Worm (Caenorhabditis elegans) whole organism, L1 larva: Measurements from ENCODE around the gene txdc-17.

Source experiments
- C04F5.9 ChIP-seq: sonication (generic microtip); optimal IDR thresholded peaks from 2 replicates; lab custom pipeline; 2016; ENCODE audit warnings: missing genetic modification characterization, missing compliant biosample characterization
- C16A3.4 ChIP-seq: fragments of 150-350 bp; optimal IDR thresholded peaks from 2 replicates; lab custom pipeline; 2014; ENCODE audit warnings: missing biosample characterization, missing genetic modification characterization
- F16B12.6 ChIP-seq: fragments of 150-350 bp; optimal IDR thresholded peaks from 2 replicates; lab custom pipeline; 2014; ENCODE audit warnings: missing biosample characterization, missing genetic modification characterization
- aha-1 ChIP-seq: fragments of 150-350 bp; optimal IDR thresholded peaks from 2 replicates; lab custom pipeline; 2014; ENCODE audit warnings: missing biosample characterization, missing genetic modification characterization
- ama-1 ChIP-seq: fragments of 150-350 bp; optimal IDR thresholded peaks from 2 replicates; lab custom pipeline; 2014
- blmp-1 ChIP-seq: fragments of 150-350 bp; optimal IDR thresholded peaks from 2 replicates; lab custom pipeline; 2014; ENCODE audit warnings: missing biosample characterization, missing genetic modification characterization
- ceh-63 ChIP-seq: fragments of 200-800 bp; sonication (Bioruptor generic); optimal IDR thresholded peaks from 2 replicates; lab custom pipeline; 2018; ENCODE audit warnings: mild to moderate bottlenecking, missing genetic modification characterization, missing compliant biosample characterization
- ceh-8 ChIP-seq: fragments of 200-800 bp; sonication (Bioruptor generic); optimal IDR thresholded peaks from 2 replicates; lab custom pipeline; 2018; ENCODE audit warnings: mild to moderate bottlenecking, missing genetic modification characterization, moderate library complexity, missing compliant biosample characterization
- ceh-82 ChIP-seq, 3 experiments: fragments of 150-350 bp in 1 of 3; sonication (generic microtip) in 2 of 3; optimal IDR thresholded peaks; 2 replicates each; lab custom pipeline; 2014 to 2017; ENCODE audit warnings: missing biosample characterization in 3 of 3, missing genetic modification characterization in 3 of 3
- ceh-90 ChIP-seq: sonication (generic microtip); optimal IDR thresholded peaks from 2 replicates; lab custom pipeline; 2016; ENCODE audit warnings: missing genetic modification characterization, missing compliant biosample characterization
- dpl-1 ChIP-seq, 3 experiments: fragments of 150-350 bp in 2 of 3; sonication (generic microtip) in 1 of 3; optimal IDR thresholded peaks; 2 replicates each; lab custom pipeline; 2014 to 2017; ENCODE audit warnings: missing biosample characterization in 3 of 3, missing genetic modification characterization in 3 of 3, missing genetic modification reagents in 3 of 3
- dsc-1 ChIP-seq: sonication (generic microtip); optimal IDR thresholded peaks from 2 replicates; lab custom pipeline; 2016; ENCODE audit warnings: mild to moderate bottlenecking, missing genetic modification characterization, missing compliant biosample characterization
- efl-1 ChIP-seq, 4 experiments: fragments of 150-350 bp; optimal IDR thresholded peaks in 3 of 4; peaks in 1 of 4; 1 replicate in 1 of 4; 2 replicates in 3 of 4; lab custom pipeline; 2014; ENCODE audit warnings: missing biosample characterization in 2 of 4, missing genetic modification characterization in 2 of 4, missing genetic modification reagents in 2 of 4
- efl-3 ChIP-seq: fragments of 200-800 bp; sonication (Bioruptor generic); optimal IDR thresholded peaks from 2 replicates; lab custom pipeline; 2018; ENCODE audit warnings: mild to moderate bottlenecking, missing genetic modification characterization, missing compliant biosample characterization
- elt-2 ChIP-seq: sonication (generic microtip); optimal IDR thresholded peaks from 2 replicates; lab custom pipeline; 2016; ENCODE audit warnings: missing genetic modification characterization, mild to moderate bottlenecking, inconsistent platforms, missing compliant biosample characterization, missing genetic modification reagents
- elt-3 ChIP-seq, 6 experiments: fragments of 150-350 bp in 1 of 6; sonication (generic microtip); optimal IDR thresholded peaks; 2 replicates each; lab custom pipeline; 2017 to 2018; ENCODE audit warnings: missing biosample characterization in 6 of 6, missing genetic modification characterization in 6 of 6, inconsistent platforms in 1 of 6
- grh-1 ChIP-seq: fragments of 200-800 bp; sonication (Bioruptor generic); IDR thresholded peaks from 2 replicates; pipeline ENCODE4 v1.3.6; 2022; ENCODE audit warnings: missing genetic modification reagents, missing genetic modification characterization, missing compliant biosample characterization
- hpl-2 ChIP-seq: fragments of 150-350 bp; optimal IDR thresholded peaks from 2 replicates; lab custom pipeline; 2014; ENCODE audit warnings: missing biosample characterization, missing genetic modification reagents, missing genetic modification characterization
- isw-1 ChIP-seq: fragments of 200-800 bp; sonication (Bioruptor generic); IDR thresholded peaks from 2 replicates; pipeline ENCODE4 v1.3.6; 2022; ENCODE audit warnings: missing genetic modification characterization, missing compliant biosample characterization
- jun-1 ChIP-seq: fragments of 150-350 bp; optimal IDR thresholded peaks from 2 replicates; lab custom pipeline; 2014; ENCODE audit warnings: missing biosample characterization, missing genetic modification reagents, missing genetic modification characterization
- lin-13 ChIP-seq: fragments of 150-350 bp; optimal IDR thresholded peaks from 2 replicates; lab custom pipeline; 2014; ENCODE audit warnings: missing biosample characterization, missing genetic modification reagents, missing genetic modification characterization
- lin-15B ChIP-seq: fragments of 150-350 bp; sonication (generic microtip); optimal IDR thresholded peaks from 3 replicates; lab custom pipeline; 2014; ENCODE audit warnings: missing biosample characterization, missing genetic modification characterization
- lin-35 ChIP-seq, 2 experiments: fragments of 150-350 bp; optimal IDR thresholded peaks; 2 replicates each; lab custom pipeline; 2014; ENCODE audit warnings: missing biosample characterization in 2 of 2, missing genetic modification characterization in 2 of 2, missing genetic modification reagents in 2 of 2
- lin-39 ChIP-seq: fragments of 150-350 bp; optimal IDR thresholded peaks from 2 replicates; lab custom pipeline; 2014; ENCODE audit warnings: missing biosample characterization, missing genetic modification reagents, missing genetic modification characterization
- lir-3 ChIP-seq: sonication (generic microtip); optimal IDR thresholded peaks from 2 replicates; lab custom pipeline; 2016; ENCODE audit warnings: mild to moderate bottlenecking, missing genetic modification characterization, moderate library complexity, missing compliant biosample characterization; ENCODE audit not compliant: poor library complexity
- lsy-2 ChIP-seq, 2 experiments: fragments of 150-350 bp; optimal IDR thresholded peaks; 2 replicates each; lab custom pipeline; 2014; ENCODE audit warnings: missing biosample characterization in 2 of 2, missing genetic modification characterization in 2 of 2
- mab-9 ChIP-seq: fragments of 200-800 bp; sonication (Bioruptor generic); IDR thresholded peaks from 2 replicates; pipeline ENCODE4 v1.3.6; 2022; ENCODE audit warnings: missing genetic modification reagents, missing genetic modification characterization, missing compliant biosample characterization
- mdl-1 ChIP-seq, 2 experiments: fragments of 150-350 bp; optimal IDR thresholded peaks; 2 replicates each; lab custom pipeline; 2014 to 2017; ENCODE audit warnings: missing biosample characterization in 2 of 2, missing genetic modification characterization in 2 of 2, inconsistent platforms in 1 of 2
- mep-1 ChIP-seq: fragments of 150-350 bp; optimal IDR thresholded peaks from 2 replicates; lab custom pipeline; 2014; ENCODE audit warnings: missing biosample characterization, missing genetic modification characterization
- nhr-19 ChIP-seq: fragments of 200-800 bp; sonication (Bioruptor generic); conservative IDR thresholded peaks from 2 replicates; pipeline ENCODE4 v1.3.6; 2022; ENCODE audit warnings: missing genetic modification characterization, missing compliant biosample characterization
- nhr-20 ChIP-seq: sonication (generic microtip); optimal IDR thresholded peaks from 2 replicates; lab custom pipeline; 2016; ENCODE audit warnings: mild to moderate bottlenecking, missing genetic modification characterization, missing compliant biosample characterization
- nhr-237 ChIP-seq: fragments of 150-350 bp; optimal IDR thresholded peaks from 2 replicates; lab custom pipeline; 2014; ENCODE audit warnings: missing biosample characterization, missing genetic modification characterization
- nhr-47 ChIP-seq: sonication (generic microtip); optimal IDR thresholded peaks from 2 replicates; lab custom pipeline; 2016; ENCODE audit warnings: mild to moderate bottlenecking, missing genetic modification characterization, moderate library complexity, missing compliant biosample characterization
- nhr-71 ChIP-seq: sonication (generic microtip); optimal IDR thresholded peaks from 2 replicates; lab custom pipeline; 2016; ENCODE audit warnings: mild to moderate bottlenecking, missing genetic modification characterization, moderate library complexity, missing compliant biosample characterization
- nhr-76 ChIP-seq: sonication (generic microtip); optimal IDR thresholded peaks from 2 replicates; lab custom pipeline; 2017; ENCODE audit warnings: missing biosample characterization, missing genetic modification characterization
- nhr-77 ChIP-seq: fragments of 150-350 bp; optimal IDR thresholded peaks from 2 replicates; lab custom pipeline; 2014; ENCODE audit warnings: missing biosample characterization, missing genetic modification characterization
- nhr-85 ChIP-seq: sonication (generic microtip); peaks from one replicate; lab custom pipeline; 2016; ENCODE audit warnings: missing genetic modification characterization, inconsistent platforms, missing compliant biosample characterization
- nhr-90 ChIP-seq: sonication (generic microtip); optimal IDR thresholded peaks from 2 replicates; lab custom pipeline; 2016; ENCODE audit warnings: mild to moderate bottlenecking, missing genetic modification characterization, missing compliant biosample characterization; ENCODE audit not compliant: poor library complexity
- pag-3 ChIP-seq: sonication (generic microtip); optimal IDR thresholded peaks from 2 replicates; lab custom pipeline; 2017; ENCODE audit warnings: missing genetic modification characterization, mild to moderate bottlenecking, missing compliant biosample characterization, antibody characterized with exemption, borderline replicate concordance; ENCODE audit not compliant: insufficient read depth
- pax-3 ChIP-seq: fragments of 200-800 bp; sonication (Bioruptor generic); optimal IDR thresholded peaks from 2 replicates; lab custom pipeline; 2018; ENCODE audit warnings: mild to moderate bottlenecking, missing genetic modification characterization, moderate library complexity, missing compliant biosample characterization
- pqm-1 ChIP-seq: sonication (generic microtip); optimal IDR thresholded peaks from 3 replicates; lab custom pipeline; 2017; ENCODE audit warnings: missing biosample characterization, missing genetic modification characterization
- snpc-4 ChIP-seq: fragments of 150-350 bp; optimal IDR thresholded peaks from 2 replicates; lab custom pipeline; 2014; ENCODE audit warnings: missing biosample characterization, missing genetic modification characterization
- snu-23 ChIP-seq: sonication (generic microtip); optimal IDR thresholded peaks from 2 replicates; lab custom pipeline; 2016; ENCODE audit warnings: missing genetic modification characterization, missing compliant biosample characterization
- sox-4 ChIP-seq: sonication (generic microtip); optimal IDR thresholded peaks from 2 replicates; lab custom pipeline; 2016; ENCODE audit warnings: missing genetic modification characterization, missing compliant biosample characterization
- unc-130 ChIP-seq: fragments of 150-350 bp; optimal IDR thresholded peaks from 2 replicates; lab custom pipeline; 2017; ENCODE audit warnings: missing biosample characterization, missing genetic modification characterization, inconsistent platforms
- unc-98 ChIP-seq: fragments of 200-800 bp; sonication (Bioruptor generic); IDR thresholded peaks from 2 replicates; pipeline ENCODE4 v1.3.6; 2022; ENCODE audit warnings: missing genetic modification characterization, missing compliant biosample characterization
- vab-15 ChIP-seq: sonication (generic microtip); optimal IDR thresholded peaks from 2 replicates; lab custom pipeline; 2017; ENCODE audit warnings: missing genotype, mild to moderate bottlenecking, missing genetic modification characterization, missing compliant biosample characterization
- xbp-1 ChIP-seq: sonication (generic microtip); optimal IDR thresholded peaks from 2 replicates; lab custom pipeline; 2016; ENCODE audit warnings: missing genetic modification characterization, missing compliant biosample characterization
- ztf-4 ChIP-seq: fragments of 150-350 bp; optimal IDR thresholded peaks from 2 replicates; lab custom pipeline; 2014; ENCODE audit warnings: missing biosample characterization, missing genetic modification characterization

txdc-17 gene

DNA sequence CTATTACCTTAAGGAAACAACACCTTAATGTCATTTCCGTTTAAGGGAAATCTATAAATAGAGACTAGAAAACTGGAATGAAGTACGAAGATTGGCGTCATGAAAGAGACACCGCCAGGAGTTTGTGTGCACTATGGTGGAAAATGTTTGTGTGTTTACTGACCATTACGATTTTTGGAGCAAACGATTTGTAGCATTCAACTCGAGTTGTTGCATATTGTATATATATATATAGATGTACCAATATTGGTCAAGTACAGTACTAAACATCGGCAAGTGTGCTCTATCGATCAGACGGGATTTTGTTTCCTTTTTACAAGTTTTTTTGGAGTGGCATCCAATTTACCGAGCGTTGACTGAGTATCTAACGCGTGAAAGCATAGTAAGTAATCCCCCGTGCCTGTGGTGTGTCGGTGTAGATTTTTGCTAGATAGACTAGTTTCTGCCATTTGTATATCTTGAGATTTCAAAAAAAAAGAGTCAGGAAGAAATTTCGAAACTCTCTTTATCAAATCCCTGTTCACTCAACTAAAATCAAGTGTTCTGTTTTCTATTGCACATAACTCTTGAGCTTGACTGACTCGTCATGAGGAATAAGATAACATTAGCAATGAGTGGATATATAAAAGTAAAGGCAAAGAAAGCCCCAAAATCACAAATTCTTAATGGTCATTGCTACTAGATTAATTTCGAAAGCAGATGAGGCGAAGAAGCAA lies 32.5 kb upstream of the txdc-17 start, which contains the start of the genes twk-45 and Y71H2AM.25:
Gene twk-45 (minus strand): TSS at position 101 of the 716 bp plus-strand sequence.
Gene Y71H2AM.25 (plus strand): TSS at position 666 of the 716 bp plus-strand sequence.
- TF ChIP-seq xbp-1 (tag; lab: Kevin White, UChicago) (no peak), nhr-237 (tag; lab: Kevin White, UChicago) (no peak), ceh-8 (GFP tag; lab: Kevin White, UChicago) (no peak), nhr-77 (tag; lab: Kevin White, UChicago) (no peak), ceh-90 (no peak), C04F5.9 (no peak), dpl-1 (GFP tag; optimal IDR thresholded peaks at IDR 0.05; lab: Kevin White, UChicago) (no peak), jun-1 (tag; lab: Kevin White, UChicago) (no peak), ama-1 (lab: Kevin White, UChicago) (no peak), pag-3 (tag; lab: Kevin White, UChicago) (no peak), vab-15 (tag; lab: Kevin White, UChicago) (no peak), hpl-2 (no peak), blmp-1 (tag; lab: Kevin White, UChicago) (no peak), lir-3 (no peak), elt-2 (tag; lab: Kevin White, UChicago) (no peak), lin-15B (no peak), sox-4 (tag; lab: Kevin White, UChicago) (no peak), pax-3 (tag; lab: Kevin White, UChicago) (no peak)

DNA sequence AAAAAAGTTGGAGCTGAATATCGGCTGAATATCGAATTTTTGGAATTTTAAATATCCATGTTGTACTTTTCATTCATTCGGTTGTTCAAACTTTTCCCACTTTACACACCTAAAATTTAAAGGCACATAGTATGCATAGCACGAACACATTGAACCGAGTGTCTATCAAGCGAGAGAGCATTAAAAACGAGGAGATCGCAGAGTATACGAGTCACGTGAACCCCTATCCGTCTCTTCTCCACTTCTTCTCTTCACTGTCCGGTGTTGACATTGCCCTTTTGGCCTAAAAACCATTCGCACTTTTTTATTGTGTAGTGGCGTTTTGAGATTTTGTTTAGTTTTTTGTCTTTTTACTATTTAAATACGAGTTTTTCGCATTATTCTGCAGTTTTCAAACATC lies 30.0 kb upstream of the txdc-17 start:
- TF ChIP-seq lin-35 (GFP tag; optimal IDR thresholded peaks at IDR 0.05; lab: Kevin White, UChicago) (peak; percentile 79 to 80), mab-9 (GFP tag; lab: Robert Waterston, UW) (no peak), nhr-76 (tag; lab: Kevin White, UChicago) (no peak), C04F5.9 (no peak), ceh-63 (no peak), grh-1 (GFP tag; lab: Robert Waterston, UW) (peak; percentile 36; the same call in 1 of the 2 replicates), snpc-4 (peak; percentile 48), lin-39 (tag; lab: Kevin White, UChicago) (peak; percentile 41), lsy-2 (tag; optimal IDR thresholded peaks at IDR 0.05; lab: Kevin White, UChicago) (peak; percentile 76 to 79), isw-1 (no peak), blmp-1 (tag; lab: Kevin White, UChicago) (peak; percentile 61), elt-3 (tag; optimal IDR thresholded peaks at IDR 0.05; lab: Kevin White, UChicago) (peak in 2 of 6 experiments; percentile 19 to 70), C16A3.4 (tag; lab: Kevin White, UChicago) (peak; percentile 62), dsc-1 (tag; lab: Kevin White, UChicago) (peak; percentile 37), unc-98 (GFP tag; lab: Robert Waterston, UW) (no peak), ceh-82 (tag; optimal IDR thresholded peaks at IDR 0.05; lab: Kevin White, UChicago) (peak in 2 of 3 experiments; percentile 36 to 41), pqm-1 (no peak), nhr-47 (tag; lab: Kevin White, UChicago) (peak; percentile 44), nhr-90 (tag; lab: Kevin White, UChicago) (peak; percentile 42), ceh-90 (no peak), nhr-71 (tag; lab: Kevin White, UChicago) (peak; percentile 68), nhr-19 (GFP tag; lab: Robert Waterston, UW) (peak; percentile 43), mdl-1 (tag; optimal IDR thresholded peaks at IDR 0.05; lab: Kevin White, UChicago) (peak in 1 of 2 experiments; percentile 74), mep-1 (peak; percentile 86), dpl-1 (GFP tag; optimal IDR thresholded peaks at IDR 0.05; lab: Kevin White, UChicago) (peak; percentile 65 to 78 (median 77)), lin-13 (GFP tag; lab: Kevin White, UChicago) (peak; percentile 72), nhr-85 (tag; lab: Kevin White, UChicago) (peak; percentile 78), snu-23 (GFP tag; lab: Kevin White, UChicago) (peak; percentile 87), unc-130 (tag; lab: Kevin White, UChicago) (peak; percentile 45), xbp-1 (tag; lab: Kevin White, UChicago) (peak; percentile 46), efl-1 (optimal IDR thresholded peaks at IDR 0.05; lab: Kevin White, UChicago) (peak; percentile 80), efl-1 (GFP tag; optimal IDR thresholded peaks at IDR 0.05 in 1 of 2; lab: Kevin White, UChicago) (peak; percentile 78 to 98), aha-1 (tag; lab: Kevin White, UChicago) (no peak), nhr-20 (tag; lab: Kevin White, UChicago) (peak; percentile 68), efl-3 (GFP tag; lab: Kevin White, UChicago) (no peak), ztf-4 (peak; percentile 40), F16B12.6 (peak; percentile 54)
